Fruit fly (Drosophila melanogaster) whole organism, adult: ENCODE measurements around the gene Cdk2.

ENCODE experiments used
- CG11617 ChIP-seq: fragments of 200-800 bp; sonication (Bioruptor generic); optimal IDR thresholded peaks from 2 replicates; lab custom pipeline; 2017; ENCODE audit warnings: mild to moderate bottlenecking, missing biosample characterization, missing genetic modification reagents, missing genetic modification characterization
- CG12768 ChIP-seq: fragments of 200-800 bp; sonication (Bioruptor generic); optimal IDR thresholded peaks from 2 replicates; lab custom pipeline; 2017; ENCODE audit warnings: missing biosample characterization, missing genetic modification characterization, mild to moderate bottlenecking, moderate library complexity, missing genetic modification reagents
- CG14711 ChIP-seq: fragments of 200-800 bp; sonication (Bioruptor generic); optimal IDR thresholded peaks from 2 replicates; lab custom pipeline; 2018; ENCODE audit warnings: missing biosample characterization, mild to moderate bottlenecking, missing genetic modification characterization, moderate library complexity
- CG1620 ChIP-seq: fragments of 200-800 bp; sonication (Bioruptor generic); optimal IDR thresholded peaks from 2 replicates; lab custom pipeline; 2016; ENCODE audit warnings: missing biosample characterization, missing genetic modification characterization
- CG33017 ChIP-seq: fragments of 200-800 bp; sonication (Bioruptor generic); optimal IDR thresholded peaks from 2 replicates; lab custom pipeline; 2018; ENCODE audit warnings: missing biosample characterization, mild to moderate bottlenecking, missing genetic modification characterization, moderate library complexity
- CG5204 ChIP-seq: fragments of 200-800 bp; sonication (Bioruptor generic); optimal IDR thresholded peaks from 2 replicates; lab custom pipeline; 2016; ENCODE audit warnings: missing biosample characterization, missing genetic modification characterization
- CG7045 ChIP-seq: fragments of 200-800 bp; sonication (Bioruptor generic); optimal IDR thresholded peaks from 2 replicates; lab custom pipeline; 2017; ENCODE audit warnings: missing biosample characterization, mild to moderate bottlenecking, missing genetic modification characterization
- CG7101 ChIP-seq: fragments of 200-800 bp; sonication (Bioruptor generic); optimal IDR thresholded peaks from 2 replicates; lab custom pipeline; 2018; ENCODE audit warnings: missing biosample characterization, mild to moderate bottlenecking, missing genetic modification characterization, moderate library complexity
- Clk ChIP-seq: fragments of 200-800 bp; sonication (Bioruptor generic); optimal IDR thresholded peaks from 2 replicates; lab custom pipeline; 2017; ENCODE audit warnings: missing biosample characterization, missing genetic modification characterization
- Crg-1 ChIP-seq: fragments of 200-800 bp; sonication (Bioruptor generic); optimal IDR thresholded peaks from 2 replicates; lab custom pipeline; 2016; ENCODE audit warnings: missing biosample characterization, missing genetic modification characterization
- Hr96 ChIP-seq: fragments of 200-800 bp; sonication (Bioruptor generic); optimal IDR thresholded peaks from 2 replicates; lab custom pipeline; 2016; ENCODE audit warnings: missing biosample characterization, missing genetic modification characterization
- Mnt ChIP-seq: fragments of 200-800 bp; sonication (Bioruptor generic); optimal IDR thresholded peaks from 2 replicates; lab custom pipeline; 2016; ENCODE audit warnings: missing biosample characterization, mild to moderate bottlenecking, missing genetic modification characterization
- bab1 ChIP-seq: fragments of 200-800 bp; sonication (Bioruptor generic); optimal IDR thresholded peaks from 3 replicates; lab custom pipeline; 2019; ENCODE audit warnings: missing biosample characterization, mild to moderate bottlenecking, missing genetic modification characterization, moderate library complexity
- cic ChIP-seq: fragments of 200-800 bp; sonication (Bioruptor generic); optimal IDR thresholded peaks from 2 replicates; lab custom pipeline; 2017; ENCODE audit warnings: missing biosample characterization, mild to moderate bottlenecking, missing genetic modification characterization, moderate library complexity
- cnc ChIP-seq, 2 experiments: fragments of >200 bp; optimal IDR thresholded peaks; 2 replicates each; lab custom pipeline; 2017
- kay ChIP-seq: fragments of 200-800 bp; sonication (Bioruptor generic); peaks from one replicate; lab custom pipeline; 2016; ENCODE audit warnings: missing biosample characterization, missing genetic modification characterization, borderline replicate concordance
- ovo ChIP-seq: fragments of 200-800 bp; sonication (Bioruptor generic); optimal IDR thresholded peaks from 2 replicates; lab custom pipeline; 2016; ENCODE audit warnings: missing biosample characterization, missing genetic modification characterization
- pad ChIP-seq: fragments of 200-800 bp; sonication (Bioruptor generic); optimal IDR thresholded peaks from 3 replicates; lab custom pipeline; 2017; ENCODE audit warnings: missing biosample characterization, missing genetic modification characterization, mild to moderate bottlenecking, moderate library complexity, missing genetic modification reagents
- tj ChIP-seq: fragments of 200-800 bp; sonication (Bioruptor generic); optimal IDR thresholded peaks from 3 replicates; lab custom pipeline; 2017; ENCODE audit warnings: missing biosample characterization, mild to moderate bottlenecking, missing genetic modification characterization, moderate library complexity
- toe ChIP-seq: fragments of 200-800 bp; sonication (Bioruptor generic); optimal IDR thresholded peaks from 2 replicates; lab custom pipeline; 2016; ENCODE audit warnings: missing biosample characterization, missing genetic modification characterization

The Cdk2 gene

dm6 chr3R:20745238-20745637 is 9.8 kb downstream of the Cdk2 start, which contains the start of gene CG31200:
Gene CG31200 (minus strand): TSS chr3R:20745338.
- TF ChIP-seq kay (GFP tag; lab: Kevin White, UChicago) (peak; percentile 21), Crg-1 (no peak), pad (no peak)

dm6 chr3R:20748974-20749373 is 13.6 kb downstream of the Cdk2 start, which contains the start of gene Prosalpha4T1:
Gene Prosalpha4T1 (minus strand): TSS chr3R:20749074.
- TF ChIP-seq CG7045 (GFP tag; lab: Kevin White, UChicago) (no peak), Clk (GFP tag; lab: Kevin White, UChicago) (no peak), cnc (optimal IDR thresholded peaks at IDR 0.05; lab: Kevin White, UChicago) (no peak), CG5204 (no peak), CG11617 (GFP tag; lab: Kevin White, UChicago) (no peak), toe (GFP tag; lab: Kevin White, UChicago) (no peak), cic (GFP tag; lab: Kevin White, UChicago) (no peak), CG12768 (GFP tag; lab: Kevin White, UChicago) (no peak), tj (GFP tag; lab: Kevin White, UChicago) (no peak), CG7101 (tag; lab: Kevin White, UChicago) (no peak)

dm6 chr3R:20749536-20749935 is 14.1 kb downstream of the Cdk2 start:
- no peak for TF ChIP-seq Clk (GFP tag; lab: Kevin White, UChicago)
- no peak for TF ChIP-seq CG7045 (GFP tag; lab: Kevin White, UChicago)
- TF ChIP-seq Hr96 (GFP tag; lab: Kevin White, UChicago): no peak
- no peak for TF ChIP-seq CG11617 (GFP tag; lab: Kevin White, UChicago)
- no peak for TF ChIP-seq CG12768 (GFP tag; lab: Kevin White, UChicago)

dm6 chr3R:20754991-20755390 is 19.6 kb downstream of the Cdk2 start:
- TF ChIP-seq CG1620: no peak
- no peak for TF ChIP-seq bab1 (GFP tag; lab: Kevin White, UChicago)
- no peak for TF ChIP-seq CG33017 (tag; lab: Kevin White, UChicago)
- no peak for TF ChIP-seq CG5204
- TF ChIP-seq tj (GFP tag; lab: Kevin White, UChicago): no peak
- no peak for TF ChIP-seq ovo (GFP tag; lab: Kevin White, UChicago)
- no peak for TF ChIP-seq Crg-1
- no peak for TF ChIP-seq cnc (optimal IDR thresholded peaks at IDR 0.05; lab: Kevin White, UChicago)
- no peak for TF ChIP-seq CG7045 (GFP tag; lab: Kevin White, UChicago)

dm6 chr3R:20756429-20756828 is 21.0 kb downstream of the Cdk2 start, which contains the start of gene Syp:
Gene Syp (plus strand): TSS chr3R:20756729.
- TF ChIP-seq CG14711 (tag; lab: Kevin White, UChicago): no peak
- TF ChIP-seq CG33017 (tag; lab: Kevin White, UChicago): no peak
- no peak for TF ChIP-seq CG7045 (GFP tag; lab: Kevin White, UChicago)
- no peak for TF ChIP-seq kay (GFP tag; lab: Kevin White, UChicago)

- TF ChIP-seq bab1 (GFP tag; lab: Kevin White, UChicago) (peak; percentile 8), pad (no peak), toe (GFP tag; lab: Kevin White, UChicago) (no peak), ovo (GFP tag; lab: Kevin White, UChicago) (no peak), kay (GFP tag; lab: Kevin White, UChicago) (no peak), CG12768 (GFP tag; lab: Kevin White, UChicago) (no peak), CG14711 (tag; lab: Kevin White, UChicago) (no peak), CG1620 (no peak), Mnt (GFP tag; lab: Kevin White, UChicago) (no peak), CG11617 (GFP tag; lab: Kevin White, UChicago) (no peak), CG7101 (tag; lab: Kevin White, UChicago) (no peak), CG5204 (peak; percentile 5), Hr96 (GFP tag; lab: Kevin White, UChicago) (no peak), tj (GFP tag; lab: Kevin White, UChicago) (peak; percentile 80)
Measured at dm6 chr3R:20762175-20762795, 26.9 kb downstream of the Cdk2 start, which contains the start of gene CG31195. Gene CG31195 (minus strand): TSS chr3R:20762369.

dm6 chr3R:20764058-20764457 is 28.6 kb downstream of the Cdk2 start:
- TF ChIP-seq pad (no peak), CG11617 (GFP tag; lab: Kevin White, UChicago) (no peak), toe (GFP tag; lab: Kevin White, UChicago) (no peak), CG7101 (tag; lab: Kevin White, UChicago) (no peak), CG5204 (no peak), cnc (optimal IDR thresholded peaks at IDR 0.05; lab: Kevin White, UChicago) (no peak)
